Fruit fly (Drosophila melanogaster) whole organism, embryonic: ENCODE data around the gene CG6254.
A peak's percentile ranks its signal among the peaks of the same experiment; 100 is the strongest.

ENCODE experiments used
- Blimp-1 ChIP-seq: fragments of 200-800 bp; sonication (Bioruptor generic); optimal IDR thresholded peaks from 3 replicates; lab custom pipeline; 2018; ENCODE audit warnings: missing biosample characterization, missing genetic modification characterization, mild to moderate bottlenecking, moderate library complexity, missing genetic modification reagents
- BtbVII ChIP-seq: fragments of 200-800 bp; sonication (Bioruptor generic); optimal IDR thresholded peaks from 3 replicates; lab custom pipeline; 2017; ENCODE audit warnings: missing biosample characterization, mild to moderate bottlenecking, missing genetic modification characterization
- CG10431 ChIP-seq: fragments of 200-800 bp; sonication (Bioruptor generic); optimal IDR thresholded peaks from 3 replicates; lab custom pipeline; 2018; ENCODE audit warnings: missing biosample characterization, mild to moderate bottlenecking, missing genetic modification characterization
- CG10979 ChIP-seq: fragments of 200-800 bp; sonication (Bioruptor generic); optimal IDR thresholded peaks from 2 replicates; lab custom pipeline; 2018; ENCODE audit warnings: missing biosample characterization, mild to moderate bottlenecking, missing genetic modification characterization, moderate library complexity
- CG13123 ChIP-seq: fragments of 200-800 bp; sonication (Bioruptor generic); optimal IDR thresholded peaks from 2 replicates; lab custom pipeline; 2016; ENCODE audit warnings: missing biosample characterization, missing genetic modification characterization
- CG16779 ChIP-seq: fragments of 200-800 bp; sonication (Bioruptor generic); IDR thresholded peaks from 2 replicates; pipeline ENCODE4 v1.3.6; 2022; ENCODE audit warnings: missing biosample characterization, missing genetic modification characterization
- CG31388 ChIP-seq: fragments of 200-800 bp; sonication (Bioruptor generic); optimal IDR thresholded peaks from 2 replicates; lab custom pipeline; 2016; ENCODE audit warnings: missing biosample characterization, missing genetic modification characterization
- CG33213 ChIP-seq: fragments of 200-800 bp; sonication (Bioruptor generic); optimal IDR thresholded peaks from 3 replicates; lab custom pipeline; 2016; ENCODE audit warnings: missing biosample characterization, missing genetic modification characterization
- CG33557 ChIP-seq: fragments of 200-800 bp; sonication (Bioruptor generic); optimal IDR thresholded peaks from 2 replicates; lab custom pipeline; 2019; ENCODE audit warnings: missing biosample characterization, mild to moderate bottlenecking, missing genetic modification characterization, moderate library complexity
- CG4854 ChIP-seq: fragments of 200-800 bp; sonication (Bioruptor generic); optimal IDR thresholded peaks from 2 replicates; lab custom pipeline; 2016; ENCODE audit warnings: missing biosample characterization, missing genetic modification characterization, inconsistent platforms
- CG7357 ChIP-seq: fragments of 200-800 bp; sonication (Bioruptor generic); IDR thresholded peaks from 3 replicates; pipeline ENCODE4 v1.3.6; 2022; ENCODE audit warnings: missing biosample characterization, missing genetic modification characterization
- CG7987 ChIP-seq: fragments of 200-800 bp; sonication (Bioruptor generic); optimal IDR thresholded peaks from 2 replicates; lab custom pipeline; 2018; ENCODE audit warnings: missing biosample characterization, mild to moderate bottlenecking, missing genetic modification characterization, moderate library complexity
- CG8924 ChIP-seq: fragments of 200-800 bp; optimal IDR thresholded peaks from 3 replicates; lab custom pipeline; 2019; ENCODE audit warnings: missing biosample characterization, mild to moderate bottlenecking, missing genetic modification characterization, moderate library complexity
- CG8944 ChIP-seq: fragments of 200-800 bp; sonication (Bioruptor generic); optimal IDR thresholded peaks from 3 replicates; lab custom pipeline; 2016; ENCODE audit warnings: missing biosample characterization, missing genetic modification characterization
- CG9609 ChIP-seq: fragments of 200-800 bp; sonication (Bioruptor generic); optimal IDR thresholded peaks from 3 replicates; lab custom pipeline; 2016; ENCODE audit warnings: missing biosample characterization, missing genetic modification characterization
- Camta ChIP-seq: fragments of 200-800 bp; sonication (Bioruptor generic); optimal IDR thresholded peaks from 2 replicates; lab custom pipeline; 2016; ENCODE audit warnings: missing biosample characterization, missing genetic modification characterization
- Dip3 ChIP-seq: fragments of 200-800 bp; sonication (Bioruptor generic); optimal IDR thresholded peaks from 3 replicates; lab custom pipeline; 2016; ENCODE audit warnings: missing biosample characterization, missing genetic modification characterization
- Dref ChIP-seq: fragments of 200-800 bp; sonication (Bioruptor generic); IDR thresholded peaks from 2 replicates; pipeline ENCODE4 v1.3.6; 2022; ENCODE audit warnings: missing biosample characterization, missing genetic modification characterization
- HLH54F ChIP-seq: fragments of 200-800 bp; sonication (Bioruptor generic); optimal IDR thresholded peaks from 3 replicates; lab custom pipeline; 2016; ENCODE audit warnings: missing biosample characterization, missing genetic modification characterization
- Lim3 ChIP-seq: fragments of 200-800 bp; sonication (Bioruptor generic); IDR thresholded peaks from 2 replicates; pipeline ENCODE4 v1.3.6; 2022; ENCODE audit warnings: missing biosample characterization, missing genetic modification characterization
- Myb ChIP-seq: fragments of 200-800 bp; sonication (Bioruptor generic); optimal IDR thresholded peaks from 2 replicates; lab custom pipeline; 2016; ENCODE audit warnings: missing biosample characterization, missing genetic modification characterization
- Neu2 ChIP-seq: fragments of 200-800 bp; sonication (Bioruptor generic); optimal IDR thresholded peaks from 3 replicates; lab custom pipeline; 2016; ENCODE audit warnings: missing biosample characterization, missing genetic modification characterization, borderline replicate concordance
- Oli ChIP-seq: fragments of 200-800 bp; sonication (Bioruptor generic); optimal IDR thresholded peaks from 2 replicates; lab custom pipeline; 2018; ENCODE audit warnings: missing biosample characterization, mild to moderate bottlenecking, missing genetic modification characterization, moderate library complexity
- Ravus ChIP-seq: fragments of 200-800 bp; sonication (Bioruptor generic); IDR thresholded peaks from 2 replicates; pipeline ENCODE4 v1.3.6; 2022; ENCODE audit warnings: missing biosample characterization, missing genetic modification characterization
- Scr ChIP-seq: fragments of 200-800 bp; sonication (Bioruptor generic); IDR thresholded peaks from 2 replicates; pipeline ENCODE4 v1.3.6; 2022; ENCODE audit warnings: missing biosample characterization, missing genetic modification characterization; ENCODE audit not compliant: partially characterized antibody
- Side ChIP-seq: fragments of 200-800 bp; sonication (Bioruptor generic); optimal IDR thresholded peaks from 2 replicates; lab custom pipeline; 2016; ENCODE audit warnings: missing biosample characterization, missing genetic modification characterization
- Sin3A ChIP-seq: fragments of >200 bp; optimal IDR thresholded peaks from 2 replicates; lab custom pipeline; 2018
- Sox102F ChIP-seq: fragments of 200-800 bp; sonication (Bioruptor generic); optimal IDR thresholded peaks from 2 replicates; lab custom pipeline; 2018; ENCODE audit warnings: missing biosample characterization, mild to moderate bottlenecking, missing genetic modification characterization, moderate library complexity
- Sry-β ChIP-seq: fragments of 200-800 bp; sonication (Bioruptor generic); optimal IDR thresholded peaks from 2 replicates; lab custom pipeline; 2018; ENCODE audit warnings: missing biosample characterization, mild to moderate bottlenecking, missing genetic modification characterization, moderate library complexity
- Tbp ChIP-seq: fragments of >200 bp; optimal IDR thresholded peaks from 2 replicates; lab custom pipeline; 2018; ENCODE audit warnings: missing biosample characterization, missing genetic modification characterization
- abd-A ChIP-seq: fragments of 200-800 bp; sonication (Bioruptor generic); optimal IDR thresholded peaks from 3 replicates; lab custom pipeline; 2019; ENCODE audit warnings: missing biosample characterization, mild to moderate bottlenecking, missing genetic modification characterization, moderate library complexity
- al ChIP-seq: fragments of 200-800 bp; sonication (Bioruptor generic); IDR thresholded peaks from 2 replicates; pipeline ENCODE4 v1.3.6; 2022; ENCODE audit warnings: missing biosample characterization, missing genetic modification characterization
- ap ChIP-seq: fragments of 200-800 bp; sonication (Bioruptor generic); IDR thresholded peaks from 2 replicates; pipeline ENCODE4 v1.3.6; 2022; ENCODE audit warnings: missing biosample characterization, missing genetic modification characterization
- ash1 ChIP-seq: fragments of 200-800 bp; sonication (Bioruptor generic); optimal IDR thresholded peaks from 2 replicates; lab custom pipeline; 2018; ENCODE audit warnings: missing biosample characterization, mild to moderate bottlenecking, missing genetic modification characterization
- caup ChIP-seq: fragments of 200-800 bp; sonication (Bioruptor generic); optimal IDR thresholded peaks from 3 replicates; lab custom pipeline; 2017; ENCODE audit warnings: missing biosample characterization, mild to moderate bottlenecking, missing genetic modification characterization, moderate library complexity; ENCODE audit not compliant: severe bottlenecking
- chn ChIP-seq: fragments of 200-800 bp; sonication (Bioruptor generic); optimal IDR thresholded peaks from 2 replicates; lab custom pipeline; 2016; ENCODE audit warnings: missing biosample characterization, missing genetic modification characterization
- dmrt99B ChIP-seq: fragments of 200-800 bp; sonication (Bioruptor generic); optimal IDR thresholded peaks from 2 replicates; lab custom pipeline; 2018; ENCODE audit warnings: missing biosample characterization, mild to moderate bottlenecking, missing genetic modification characterization, moderate library complexity
- fu2 ChIP-seq: fragments of 200-800 bp; sonication (Bioruptor generic); optimal IDR thresholded peaks from 2 replicates; lab custom pipeline; 2016; ENCODE audit warnings: missing biosample characterization, missing genetic modification characterization
- gem ChIP-seq: fragments of 200-800 bp; sonication (Bioruptor generic); optimal IDR thresholded peaks from 2 replicates; lab custom pipeline; 2019; ENCODE audit warnings: missing biosample characterization, mild to moderate bottlenecking, missing genetic modification characterization, moderate library complexity
- ham ChIP-seq: fragments of 200-800 bp; sonication (Bioruptor generic); IDR thresholded peaks from 2 replicates; pipeline ENCODE4 v1.3.6; 2022; ENCODE audit warnings: missing biosample characterization, missing genetic modification characterization
- her ChIP-seq: fragments of 200-800 bp; sonication (Bioruptor generic); optimal IDR thresholded peaks from 2 replicates; lab custom pipeline; 2016; ENCODE audit warnings: missing biosample characterization, missing genetic modification characterization
- hth ChIP-seq: fragments of >200 bp; optimal IDR thresholded peaks from 2 replicates; lab custom pipeline; 2017; ENCODE audit warnings: inconsistent platforms
- ind ChIP-seq: fragments of 200-800 bp; sonication (Bioruptor generic); optimal IDR thresholded peaks from 3 replicates; lab custom pipeline; 2016; ENCODE audit warnings: missing biosample characterization, missing genetic modification characterization
- jing ChIP-seq: fragments of 200-800 bp; sonication (Bioruptor generic); optimal IDR thresholded peaks from 2 replicates; lab custom pipeline; 2018; ENCODE audit warnings: missing biosample characterization, mild to moderate bottlenecking, missing genetic modification characterization
- kay ChIP-seq: fragments of 200-800 bp; sonication (Bioruptor generic); optimal IDR thresholded peaks from 2 replicates; lab custom pipeline; 2016; ENCODE audit warnings: missing biosample characterization, missing genetic modification characterization
- nau ChIP-seq: fragments of 200-800 bp; sonication (Bioruptor generic); optimal IDR thresholded peaks from 3 replicates; lab custom pipeline; 2017; ENCODE audit warnings: missing biosample characterization, mild to moderate bottlenecking, missing genetic modification characterization, missing genetic modification reagents
- otp ChIP-seq: fragments of 200-800 bp; sonication (Bioruptor generic); IDR thresholded peaks from 3 replicates; pipeline ENCODE4, ENCODE4 v1.3.6; 2022; ENCODE audit warnings: missing biosample characterization, missing genetic modification characterization
- pan ChIP-seq, 4 experiments: fragments of >200 bp in 3 of 4; fragments of 200-800 bp in 1 of 4; sonication (Bioruptor generic) in 1 of 4; optimal IDR thresholded peaks in 3 of 4; IDR thresholded peaks in 1 of 4; 2 replicates each; pipeline versions ENCODE4 v1.3.6 to Lab custom; 2017 to 2022; ENCODE audit warnings: missing biosample characterization in 2 of 4, missing genetic modification characterization in 2 of 4, mixed read lengths in 1 of 4
- phol ChIP-seq: fragments of 200-800 bp; sonication (Bioruptor generic); optimal IDR thresholded peaks from 3 replicates; lab custom pipeline; 2018; ENCODE audit warnings: missing biosample characterization, mild to moderate bottlenecking, missing genetic modification characterization, moderate library complexity
- schlank ChIP-seq: fragments of 200-800 bp; sonication (Bioruptor generic); optimal IDR thresholded peaks from 2 replicates; lab custom pipeline; 2018; ENCODE audit warnings: missing biosample characterization, mild to moderate bottlenecking, missing genetic modification characterization
- stc ChIP-seq: fragments of 200-800 bp; sonication (Bioruptor generic); IDR thresholded peaks from 2 replicates; pipeline ENCODE4 v1.3.6; 2022; ENCODE audit warnings: missing biosample characterization, missing genetic modification characterization
- zf30C ChIP-seq: fragments of 200-800 bp; sonication (Bioruptor generic); optimal IDR thresholded peaks from 3 replicates; lab custom pipeline; 2018; ENCODE audit warnings: missing biosample characterization, mild to moderate bottlenecking, missing genetic modification characterization

CG6254 gene

dm6 chr3R:10132906-10133416 is 28.2 kb downstream of the CG6254 start (continued):
- TF ChIP-seq pan (optimal IDR thresholded peaks at IDR 0.05; lab: Kevin White, UChicago) (no peak), pan (GFP tag; optimal IDR thresholded peaks at IDR 0.05 in 1 of 2, IDR thresholded peaks at IDR 0.05 in 1 of 2) (no peak), Camta (GFP tag; lab: Kevin White, UChicago) (no peak), CG16779 (no peak), hth (lab: Kevin White, UChicago) (no peak), CG33213 (GFP tag; lab: Kevin White, UChicago) (no peak), CG9609 (GFP tag; lab: Kevin White, UChicago) (no peak), ham (GFP tag; lab: Robert Waterston, UW) (no peak), zf30C (GFP tag; lab: Kevin White, UChicago) (no peak), jing (GFP tag; lab: Kevin White, UChicago) (no peak), CG4854 (GFP tag; lab: Kevin White, UChicago) (no peak), Sin3A (no peak), Dip3 (GFP tag; lab: Kevin White, UChicago) (no peak), kay (no peak), ind (peak; percentile 10), CG33557 (GFP tag; lab: Kevin White, UChicago) (no peak), caup (GFP tag; lab: Kevin White, UChicago) (no peak), ap (GFP tag; lab: Robert Waterston, UW) (no peak), Ravus (GFP tag; lab: Robert Waterston, UW) (no peak), CG8924 (peak; percentile 15), her (GFP tag; lab: Kevin White, UChicago) (no peak), otp (GFP tag; lab: Robert Waterston, UW) (no peak), Oli (tag; lab: Kevin White, UChicago) (no peak), Neu2 (no peak), Sox102F (GFP tag; lab: Kevin White, UChicago) (no peak), Tbp (GFP tag; lab: Kevin White, UChicago) (no peak), CG10979 (tag; lab: Kevin White, UChicago) (peak; percentile 2), Lim3 (GFP tag; lab: Robert Waterston, UW) (no peak), al (GFP tag; lab: Robert Waterston, UW) (no peak), CG7987 (no peak), chn (no peak), ash1 (GFP tag; lab: Kevin White, UChicago) (no peak), Dref (GFP tag; lab: Robert Waterston, UW) (no peak), schlank (tag; lab: Kevin White, UChicago) (no peak), dmrt99B (tag; lab: Kevin White, UChicago) (peak; percentile 33), Blimp-1 (GFP tag; lab: Kevin White, UChicago) (no peak), CG8944 (GFP tag; lab: Kevin White, UChicago) (no peak), fu2 (no peak), abd-A (tag; lab: Kevin White, UChicago) (no peak), Side (no peak), phol (peak; percentile 27), Sry-β (no peak), CG10431 (GFP tag; lab: Kevin White, UChicago) (no peak), CG31388 (GFP tag; lab: Kevin White, UChicago) (no peak), Myb (no peak), stc (no peak), BtbVII (no peak), gem (tag; lab: Kevin White, UChicago) (peak; percentile 46), CG7357 (GFP tag; lab: Robert Waterston, UW) (no peak), HLH54F (GFP tag; lab: Kevin White, UChicago) (no peak), nau (no peak), CG13123 (GFP tag; lab: Kevin White, UChicago) (no peak), Scr (no peak)
